Worm (Caenorhabditis elegans): ENCODE results near the gene cyp-35D1.

DNA sequence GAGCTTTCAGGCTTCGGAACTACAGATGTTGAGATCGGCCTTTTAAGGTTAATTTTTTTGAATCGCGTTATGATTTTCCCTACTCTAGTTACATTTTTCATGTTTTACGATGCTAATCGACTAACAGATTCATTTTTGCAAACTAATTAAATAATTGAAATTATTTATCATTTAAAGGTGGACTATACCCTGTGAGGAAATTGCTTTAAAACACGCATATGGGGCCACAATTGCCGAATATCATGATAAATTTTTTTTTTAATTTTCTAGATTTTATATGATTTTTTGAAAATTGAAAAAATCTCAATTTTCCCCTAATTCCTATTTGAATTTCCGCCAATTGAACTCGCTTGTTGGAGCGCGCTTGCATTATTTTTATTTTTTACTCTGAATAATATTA lies 7.0 kb upstream of the cyp-35D1 start, which contains the start of gene fbxa-100:
- TF ChIP-seq mdl-1 (tag; optimal IDR thresholded peaks at IDR 0.05): no peak
- TF ChIP-seq mef-2 (tag; optimal IDR thresholded peaks at IDR 0.05): no peak
- no peak for TF ChIP-seq F16B12.6 (tag; optimal IDR thresholded peaks at IDR 0.05)
- TF ChIP-seq Y116A8C.19 (tag; optimal IDR thresholded peaks at IDR 0.05; ENCODE audit: borderline replicate concordance): no peak
- TF ChIP-seq ceh-88 (GFP tag; IDR thresholded peaks at IDR 0.05): no peak
